Worm (Caenorhabditis elegans): ENCODE results near the gene ssq-3.

Gene ssq-3

ce11 chrIV:7159586-7159985 is 48.2 kb downstream of the ssq-3 start:
- TF ChIP-seq tbx-2 (tag; optimal IDR thresholded peaks at IDR 0.05) (no peak), ceh-82 (tag; optimal IDR thresholded peaks at IDR 0.05) (no peak), ztf-4 (tag; optimal IDR thresholded peaks at IDR 0.05) (no peak), nfya-1 (tag; optimal IDR thresholded peaks at IDR 0.05; ENCODE audit: insufficient read depth) (no peak), ztf-11 (tag; optimal IDR thresholded peaks at IDR 0.05) (no peak), ama-1 (optimal IDR thresholded peaks at IDR 0.05) (no peak), hmg-11 (tag; optimal IDR thresholded peaks at IDR 0.05) (no peak), nhr-237 (tag; optimal IDR thresholded peaks at IDR 0.05) (no peak)

Data from whole organism, L3 larva.